Fruit fly (Drosophila melanogaster): ENCODE results near the gene TotE.
A peak's percentile ranks its signal among the peaks of the same experiment; 100 is the strongest.

Gene TotE

dm6 chr2L:19887468-19887867 lies 25.8 kb downstream of the TotE start (continued):
- peak; percentile 73 for TF ChIP-seq ind (GFP tag; optimal IDR thresholded peaks at IDR 0.05)
- TF ChIP-seq CG2120 (GFP tag; optimal IDR thresholded peaks at IDR 0.05): peak; percentile 55
- TF ChIP-seq Nf-YC (tag; optimal IDR thresholded peaks at IDR 0.05): peak; percentile 30
- no peak for TF ChIP-seq CG14441 (GFP tag; IDR thresholded peaks at IDR 0.05)
- peak; percentile 11 for TF ChIP-seq gro (GFP tag; optimal IDR thresholded peaks at IDR 0.05)
- TF ChIP-seq gce (GFP tag; IDR thresholded peaks at IDR 0.05): no peak
- peak; percentile 52 for TF ChIP-seq slp2 (GFP tag; optimal IDR thresholded peaks at IDR 0.05)
- no peak for TF ChIP-seq Scr (GFP tag; IDR thresholded peaks at IDR 0.05; ENCODE audit: partially characterized antibody)
- no peak for TF ChIP-seq Poxn (GFP tag; IDR thresholded peaks at IDR 0.05)
- peak; percentile 17 for TF ChIP-seq CG34376 (GFP tag; optimal IDR thresholded peaks at IDR 0.05)
- TF ChIP-seq CG14014 (GFP tag; IDR thresholded peaks at IDR 0.05): peak; percentile 60
- peak; percentile 55 to 58 for TF ChIP-seq Hr51 (GFP tag; optimal IDR thresholded peaks at IDR 0.05)
- TF ChIP-seq Bgb (GFP tag; IDR thresholded peaks at IDR 0.05; ENCODE audit: partially characterized antibody): peak; percentile 76
- peak; percentile 74 for TF ChIP-seq Meics (GFP tag; optimal IDR thresholded peaks at IDR 0.05)
- peak; percentile 59; the same call in 1 of the 3 replicates for TF ChIP-seq knrl (GFP tag; IDR thresholded peaks at IDR 0.05; ENCODE audit: partially characterized antibody)
- peak; percentile 61 for TF ChIP-seq NC2β (GFP tag; optimal IDR thresholded peaks at IDR 0.05)
- TF ChIP-seq dimm (GFP tag; IDR thresholded peaks at IDR 0.05): no peak
- TF ChIP-seq CG17328 (GFP tag; IDR thresholded peaks at IDR 0.05): peak; percentile 56; the same call in 1 of the 2 replicates
- peak; percentile 83 for TF ChIP-seq CG13894 (tag; optimal IDR thresholded peaks at IDR 0.05)
- TF ChIP-seq ftz-f1 (GFP tag; optimal IDR thresholded peaks at IDR 0.05): no peak
- no peak for TF ChIP-seq CG7357 (GFP tag; IDR thresholded peaks at IDR 0.05)
- TF ChIP-seq CG3407 (GFP tag; optimal IDR thresholded peaks at IDR 0.05): peak; percentile 7
- peak; percentile 61 for TF ChIP-seq CG12769 (tag; optimal IDR thresholded peaks at IDR 0.05)
- peak; percentile 75 for TF ChIP-seq abd-A (tag; optimal IDR thresholded peaks at IDR 0.05)
- no peak for TF ChIP-seq CG11398 (GFP tag; optimal IDR thresholded peaks at IDR 0.05)
- TF ChIP-seq NfI (GFP tag; optimal IDR thresholded peaks at IDR 0.05): peak; percentile 79
- no peak for TF ChIP-seq ac (GFP tag; optimal IDR thresholded peaks at IDR 0.05)
- peak; percentile 32 for TF ChIP-seq Elba2 (GFP tag; optimal IDR thresholded peaks at IDR 0.05)
- TF ChIP-seq eve (GFP tag; optimal IDR thresholded peaks at IDR 0.05): peak in 1 of 2 experiments; percentile 77
- no peak for TF ChIP-seq CG1832 (GFP tag; optimal IDR thresholded peaks at IDR 0.05)
- TF ChIP-seq Fer1 (GFP tag; optimal IDR thresholded peaks at IDR 0.05): peak; percentile 66
- no peak for TF ChIP-seq Deaf1 (tag; optimal IDR thresholded peaks at IDR 0.05)
- no peak for TF ChIP-seq Eip74EF (GFP tag; optimal IDR thresholded peaks at IDR 0.05)
- peak; percentile 96 for TF ChIP-seq Lhr (GFP tag; optimal IDR thresholded peaks at IDR 0.05)
- peak; percentile 19 for TF ChIP-seq Fer2 (tag; optimal IDR thresholded peaks at IDR 0.05)
- no peak for TF ChIP-seq CG10543 (GFP tag; optimal IDR thresholded peaks at IDR 0.05)
- peak; percentile 61 for TF ChIP-seq Dip3 (GFP tag; optimal IDR thresholded peaks at IDR 0.05)
- TF ChIP-seq NFAT (GFP tag; IDR thresholded peaks at IDR 0.05): peak; percentile 86
- peak; percentile 59 for TF ChIP-seq CG14667 (GFP tag; IDR thresholded peaks at IDR 0.05)
- no peak for TF ChIP-seq rib (GFP tag; IDR thresholded peaks at IDR 0.05)
- peak; percentile 27 for TF ChIP-seq CG10147 (GFP tag; optimal IDR thresholded peaks at IDR 0.05)
- peak; percentile 45 for TF ChIP-seq Max (GFP tag; optimal IDR thresholded peaks at IDR 0.05)
- TF ChIP-seq CG12391 (tag; optimal IDR thresholded peaks at IDR 0.05): peak; percentile 65
- peak; percentile 26 for TF ChIP-seq ATbp (GFP tag; optimal IDR thresholded peaks at IDR 0.05)
- TF ChIP-seq CkIIα-i1 (GFP tag; IDR thresholded peaks at IDR 0.05): no peak
- TF ChIP-seq Stat92E (GFP tag; optimal IDR thresholded peaks at IDR 0.05): no peak
- peak; percentile 14 for TF ChIP-seq CG15011 (GFP tag; optimal IDR thresholded peaks at IDR 0.05)
- no peak for TF ChIP-seq CG7745 (tag; optimal IDR thresholded peaks at IDR 0.05)
- TF ChIP-seq CG12236 (GFP tag; optimal IDR thresholded peaks at IDR 0.05): peak; percentile 21
- peak; percentile 48 for TF ChIP-seq Dad (GFP tag; optimal IDR thresholded peaks at IDR 0.05)

Data from whole organism, embryonic.